Worm (Caenorhabditis elegans): ENCODE data around the gene F56C3.3.

F56C3.3 gene

ce11 chrX:1372464-1372863 is 14.3 kb upstream of the F56C3.3 start:
- TF ChIP-seq W03F9.2 (tag; optimal IDR thresholded peaks at IDR 0.05): no peak
- no peak for TF ChIP-seq him-1 (tag; optimal IDR thresholded peaks at IDR 0.05)
- no peak for TF ChIP-seq dao-5 (tag; optimal IDR thresholded peaks at IDR 0.05)

- no peak for TF ChIP-seq dao-5 (tag; optimal IDR thresholded peaks at IDR 0.05)
Observed at ce11 chrX:1371688-1372087, 13.5 kb upstream of the F56C3.3 start, which contains the start of gene fbxa-190. Gene fbxa-190, plus strand, starts transcription at chrX:1372012.

- TF ChIP-seq W03F9.2 (tag; optimal IDR thresholded peaks at IDR 0.05) (no peak), him-1 (tag; optimal IDR thresholded peaks at IDR 0.05) (no peak), dao-5 (tag; optimal IDR thresholded peaks at IDR 0.05) (no peak)
Observed at ce11 chrX:1370736-1371281, 12.6 kb upstream of the F56C3.3 start, which contains the start of gene F56C3.7. Gene F56C3.7, minus strand, starts transcription at chrX:1370786.

ce11 chrX:1367416-1367815 is 9.2 kb upstream of the F56C3.3 start, which contains the start of gene dgn-2:
Gene dgn-2, minus strand, starts transcription at chrX:1367516.
- TF ChIP-seq him-1 (tag; optimal IDR thresholded peaks at IDR 0.05) (no peak), W03F9.2 (tag; optimal IDR thresholded peaks at IDR 0.05) (no peak), dao-5 (tag; optimal IDR thresholded peaks at IDR 0.05) (no peak)

- TF ChIP-seq him-1 (tag; optimal IDR thresholded peaks at IDR 0.05): no peak
- TF ChIP-seq dao-5 (tag; optimal IDR thresholded peaks at IDR 0.05): no peak
- TF ChIP-seq W03F9.2 (tag; optimal IDR thresholded peaks at IDR 0.05): no peak
Observed at ce11 chrX:1360631-1361030, 2.4 kb upstream of the F56C3.3 start, which contains the start of gene F56C3.4. Gene F56C3.4, minus strand, starts transcription at chrX:1360731.

- TF ChIP-seq W03F9.2 (tag; optimal IDR thresholded peaks at IDR 0.05) (peak; percentile 96), him-1 (tag; optimal IDR thresholded peaks at IDR 0.05) (peak; percentile 98), dao-5 (tag; optimal IDR thresholded peaks at IDR 0.05) (peak; percentile 86)
Observed at ce11 chrX:1344818-1345217, 13.4 kb downstream of the F56C3.3 start.

ce11 chrX:1344321-1344720 is 13.9 kb downstream of the F56C3.3 start, which contains the start of gene ins-39:
Gene ins-39, minus strand, starts transcription at chrX:1344421.
- TF ChIP-seq W03F9.2 (tag; optimal IDR thresholded peaks at IDR 0.05) (no peak), dao-5 (tag; optimal IDR thresholded peaks at IDR 0.05) (no peak), him-1 (tag; optimal IDR thresholded peaks at IDR 0.05) (no peak)

ce11 chrX:1338906-1339673 is 19.1 kb downstream of the F56C3.3 start:
- TF ChIP-seq him-1 (tag; optimal IDR thresholded peaks at IDR 0.05) (no peak), W03F9.2 (tag; optimal IDR thresholded peaks at IDR 0.05) (no peak), dao-5 (tag; optimal IDR thresholded peaks at IDR 0.05) (no peak)

- TF ChIP-seq him-1 (tag; optimal IDR thresholded peaks at IDR 0.05): no peak
- TF ChIP-seq W03F9.2 (tag; optimal IDR thresholded peaks at IDR 0.05): no peak
Observed at ce11 chrX:1337834-1338233, 20.4 kb downstream of the F56C3.3 start.

ce11 chrX:1337009-1337408 is 21.2 kb downstream of the F56C3.3 start, which contains the start of gene ttr-37:
Gene ttr-37, minus strand, starts transcription at chrX:1337175.
- TF ChIP-seq dao-5 (tag; optimal IDR thresholded peaks at IDR 0.05) (no peak), W03F9.2 (tag; optimal IDR thresholded peaks at IDR 0.05) (no peak), him-1 (tag; optimal IDR thresholded peaks at IDR 0.05) (no peak)

- TF ChIP-seq dao-5 (tag; optimal IDR thresholded peaks at IDR 0.05) (no peak), him-1 (tag; optimal IDR thresholded peaks at IDR 0.05) (no peak), W03F9.2 (tag; optimal IDR thresholded peaks at IDR 0.05) (no peak)
Observed at ce11 chrX:1329847-1330246, 28.3 kb downstream of the F56C3.3 start, which contains the start of gene F21E9.2. Gene F21E9.2, minus strand, starts transcription at chrX:1329947.

ce11 chrX:1327201-1327600 is 31.0 kb downstream of the F56C3.3 start:
- TF ChIP-seq dao-5 (tag; optimal IDR thresholded peaks at IDR 0.05): no peak
- no peak for TF ChIP-seq W03F9.2 (tag; optimal IDR thresholded peaks at IDR 0.05)
- TF ChIP-seq him-1 (tag; optimal IDR thresholded peaks at IDR 0.05): no peak

ce11 chrX:1322997-1323396 is 35.2 kb downstream of the F56C3.3 start:
- TF ChIP-seq him-1 (tag; optimal IDR thresholded peaks at IDR 0.05) (peak; percentile 61), W03F9.2 (tag; optimal IDR thresholded peaks at IDR 0.05) (peak; percentile 51), dao-5 (tag; optimal IDR thresholded peaks at IDR 0.05) (no peak)

- TF ChIP-seq W03F9.2 (tag; optimal IDR thresholded peaks at IDR 0.05) (no peak), him-1 (tag; optimal IDR thresholded peaks at IDR 0.05) (no peak), dao-5 (tag; optimal IDR thresholded peaks at IDR 0.05) (no peak)
Observed at ce11 chrX:1321044-1321443, 37.2 kb downstream of the F56C3.3 start, which contains the start of gene pdk-1. Gene pdk-1, plus strand, starts transcription at chrX:1321344.
